Worm (Caenorhabditis elegans) whole organism, mixed stage, embryonic: Measurements from ENCODE around the gene T21B10.3.

Experiments
- mep-1 ChIP-seq: fragments of 150-350 bp; optimal IDR thresholded peaks from 2 replicates; lab custom pipeline; 2017; ENCODE audit warnings: missing biosample characterization, missing genetic modification reagents, missing genetic modification characterization, inconsistent platforms
- nhr-2 ChIP-seq: fragments of 150-350 bp; optimal IDR thresholded peaks from 2 replicates; lab custom pipeline; 2014; ENCODE audit warnings: missing biosample characterization, missing genetic modification characterization
- nhr-237 ChIP-seq: fragments of 150-350 bp; optimal IDR thresholded peaks from 2 replicates; lab custom pipeline; 2014; ENCODE audit warnings: missing biosample characterization, missing genetic modification characterization
- tbx-8 ChIP-seq: fragments of 200-800 bp; sonication (Bioruptor generic); optimal IDR thresholded peaks from 2 replicates; lab custom pipeline; 2018; ENCODE audit warnings: mild to moderate bottlenecking, missing genetic modification characterization, moderate library complexity, missing compliant biosample characterization
- unc-39 ChIP-seq: fragments of 150-350 bp; optimal IDR thresholded peaks from 2 replicates; lab custom pipeline; 2014; ENCODE audit warnings: missing biosample characterization, missing genetic modification characterization
- unc-62 ChIP-seq: fragments of 150-350 bp; optimal IDR thresholded peaks from 2 replicates; lab custom pipeline; 2014; ENCODE audit warnings: missing biosample characterization, missing genetic modification reagents, missing genetic modification characterization
- ztf-11 ChIP-seq: fragments of 150-350 bp; optimal IDR thresholded peaks from 2 replicates; lab custom pipeline; 2014; ENCODE audit warnings: missing biosample characterization, missing genetic modification characterization

DNA sequence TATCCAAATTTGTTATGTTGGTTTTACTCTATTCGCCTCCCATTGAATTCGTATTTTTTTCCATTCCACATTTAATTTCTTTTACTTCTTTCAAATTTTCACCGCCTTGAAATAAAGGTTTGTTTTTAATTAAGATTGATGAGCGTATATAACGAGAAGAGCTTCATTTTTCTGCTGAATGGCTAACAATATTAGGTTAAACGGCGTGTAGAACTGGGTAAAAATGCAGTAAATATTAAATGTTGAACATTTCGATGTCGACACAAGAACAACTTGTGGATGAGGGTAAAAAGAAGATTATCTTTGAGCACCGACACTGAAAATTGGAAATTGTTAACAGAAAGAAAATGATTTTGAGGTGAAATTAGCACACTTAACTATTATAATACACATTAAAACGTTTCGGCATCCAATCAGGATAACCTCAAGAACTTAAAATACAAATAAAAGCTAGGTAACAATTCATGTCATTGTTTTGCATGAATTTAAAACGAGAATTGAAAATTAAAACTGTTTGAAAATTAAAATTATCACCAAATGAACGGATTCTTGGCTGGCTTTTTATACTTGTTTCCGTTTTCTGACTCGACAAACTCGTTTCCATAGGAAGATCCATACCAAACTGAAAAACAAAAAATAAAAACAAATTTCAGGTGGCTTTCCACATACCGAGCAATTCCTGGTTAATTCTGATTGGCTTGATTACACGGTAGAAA, 4.9 kb downstream of the T21B10.3 start:
- TF ChIP-seq mep-1 (tag; lab: Kevin White, UChicago) (no peak), unc-62 (GFP tag; lab: Kevin White, UChicago) (no peak), unc-39 (tag; lab: Kevin White, UChicago) (no peak), ztf-11 (tag; lab: Kevin White, UChicago) (no peak), tbx-8 (GFP tag; lab: Kevin White, UChicago) (no peak), nhr-237 (no peak), nhr-2 (tag; lab: Kevin White, UChicago) (no peak)
